Fruit fly (Drosophila melanogaster): Measurements from ENCODE around the gene CG9777.

The CG9777 gene

dm6 chrX:16637594-16638485 lies 5.8 kb upstream of the CG9777 start, which contains the start of gene RpS19a (continued):
- TF ChIP-seq phol (tag; optimal IDR thresholded peaks at IDR 0.05): peak; percentile 66
- TF ChIP-seq Hsf (GFP tag; optimal IDR thresholded peaks at IDR 0.05): peak; percentile 30
- TF ChIP-seq grn (GFP tag; optimal IDR thresholded peaks at IDR 0.05): peak; percentile 37
- TF ChIP-seq CG6175 (GFP tag; IDR thresholded peaks at IDR 0.05): peak; percentile 73
- TF ChIP-seq hbn (GFP tag; IDR thresholded peaks at IDR 0.05; ENCODE audit: partially characterized antibody): no peak
- TF ChIP-seq NK7.1 (GFP tag; optimal IDR thresholded peaks at IDR 0.05): peak; percentile 48
- TF ChIP-seq D19B (GFP tag; optimal IDR thresholded peaks at IDR 0.05): peak; percentile 58
- peak; percentile 16 for TF ChIP-seq Abd-B (GFP tag; optimal IDR thresholded peaks at IDR 0.05)
- peak; percentile 93 for TF ChIP-seq CG1233 (GFP tag; optimal IDR thresholded peaks at IDR 0.05)
- peak; percentile 47; the same call in 1 of the 2 replicates for TF ChIP-seq bowl (GFP tag; IDR thresholded peaks at IDR 0.05)
- TF ChIP-seq NFAT (GFP tag; IDR thresholded peaks at IDR 0.05): peak; percentile 88
- peak; percentile 55 for TF ChIP-seq CG8089 (GFP tag; optimal IDR thresholded peaks at IDR 0.05)
- peak; percentile 47 for TF ChIP-seq CG6272 (GFP tag; IDR thresholded peaks at IDR 0.05)
- TF ChIP-seq HLH4C (GFP tag; IDR thresholded peaks at IDR 0.05; ENCODE audit: partially characterized antibody): 0 out of 3 replicates have a peak, but pooled peaks have one; percentile 58
- TF ChIP-seq Fer2 (tag; optimal IDR thresholded peaks at IDR 0.05): peak; percentile 54
- TF ChIP-seq CG34376 (GFP tag; optimal IDR thresholded peaks at IDR 0.05): peak; percentile 96
- TF ChIP-seq eve (GFP tag; optimal IDR thresholded peaks at IDR 0.05): no peak
- no peak for TF ChIP-seq dan (GFP tag; IDR thresholded peaks at IDR 0.05)
- peak; percentile 63 for TF ChIP-seq CG18011 (GFP tag; optimal IDR thresholded peaks at IDR 0.05)
- TF ChIP-seq Pdp1 (GFP tag; optimal IDR thresholded peaks at IDR 0.05): peak; percentile 7 to 34
- no peak for TF ChIP-seq nerfin-2 (GFP tag; IDR thresholded peaks at IDR 0.05; ENCODE audit: partially characterized antibody)
- no peak for TF ChIP-seq CG10565 (GFP tag; optimal IDR thresholded peaks at IDR 0.05)
- peak; percentile 33; the same call in 1 of the 2 replicates for TF ChIP-seq CG4360 (GFP tag; IDR thresholded peaks at IDR 0.05)
- TF ChIP-seq oc (tag; optimal IDR thresholded peaks at IDR 0.05): no peak
- TF ChIP-seq peb (GFP tag; IDR thresholded peaks at IDR 0.05): peak; percentile 23; the same call in 1 of the 2 replicates
- TF ChIP-seq Mad (GFP tag; optimal IDR thresholded peaks at IDR 0.05): peak; percentile 57
- TF ChIP-seq repo (GFP tag; optimal IDR thresholded peaks at IDR 0.05): peak; percentile 30
- peak; percentile 13 for TF ChIP-seq her (GFP tag; optimal IDR thresholded peaks at IDR 0.05)
- peak; percentile 99 for TF ChIP-seq Opbp (GFP tag; IDR thresholded peaks at IDR 0.05; ENCODE audit: partially characterized antibody)
- TF ChIP-seq shn (GFP tag; optimal IDR thresholded peaks at IDR 0.05): peak; percentile 66
- TF ChIP-seq twi (tag; optimal IDR thresholded peaks at IDR 0.05): peak; percentile 38
- TF ChIP-seq ken (GFP tag; IDR thresholded peaks at IDR 0.05): peak; percentile 78; the same call in 2 of the 3 replicates
- TF ChIP-seq slbo (GFP tag; IDR thresholded peaks at IDR 0.05): peak; percentile 75
- TF ChIP-seq CG7372 (GFP tag; IDR thresholded peaks at IDR 0.05): peak; percentile 60; the same call in 1 of the 2 replicates
- peak; percentile 85 for TF ChIP-seq kni (GFP tag; optimal IDR thresholded peaks at IDR 0.05)
- peak; percentile 84 for TF ChIP-seq CG17361 (GFP tag; IDR thresholded peaks at IDR 0.05)
- TF ChIP-seq CG16863 (GFP tag; optimal IDR thresholded peaks at IDR 0.05): peak; percentile 30
- TF ChIP-seq scrt (GFP tag; optimal IDR thresholded peaks at IDR 0.05): peak; percentile 77
- peak; percentile 89 for TF ChIP-seq Fer1 (GFP tag; optimal IDR thresholded peaks at IDR 0.05)
- peak; percentile 11 for TF ChIP-seq bbx (GFP tag; IDR thresholded peaks at IDR 0.05; ENCODE audit: partially characterized antibody)
- no peak for TF ChIP-seq CG8478 (optimal IDR thresholded peaks at IDR 0.05)
- peak; percentile 68 for TF ChIP-seq CG6254 (GFP tag; optimal IDR thresholded peaks at IDR 0.05)
- peak; percentile 39 for TF ChIP-seq CG18764 (GFP tag; optimal IDR thresholded peaks at IDR 0.05)
- peak in 1 of 2 experiments; percentile 55 for TF ChIP-seq chif (GFP tag; optimal IDR thresholded peaks at IDR 0.05)
- peak; percentile 84 for TF ChIP-seq gce (GFP tag; IDR thresholded peaks at IDR 0.05)
- peak; percentile 21; the same call in 1 of the 2 replicates for TF ChIP-seq Taf1 (GFP tag; IDR thresholded peaks at IDR 0.05)
- peak; percentile 56 for TF ChIP-seq CG6683 (GFP tag; optimal IDR thresholded peaks at IDR 0.05)
- TF ChIP-seq CG1024 (GFP tag; IDR thresholded peaks at IDR 0.05): peak; percentile 68
